Fruit fly (Drosophila melanogaster): ENCODE data around the gene CG5664.
A peak's percentile ranks its signal among the peaks of the same experiment; 100 is the strongest.

CG5664 gene

DNA sequence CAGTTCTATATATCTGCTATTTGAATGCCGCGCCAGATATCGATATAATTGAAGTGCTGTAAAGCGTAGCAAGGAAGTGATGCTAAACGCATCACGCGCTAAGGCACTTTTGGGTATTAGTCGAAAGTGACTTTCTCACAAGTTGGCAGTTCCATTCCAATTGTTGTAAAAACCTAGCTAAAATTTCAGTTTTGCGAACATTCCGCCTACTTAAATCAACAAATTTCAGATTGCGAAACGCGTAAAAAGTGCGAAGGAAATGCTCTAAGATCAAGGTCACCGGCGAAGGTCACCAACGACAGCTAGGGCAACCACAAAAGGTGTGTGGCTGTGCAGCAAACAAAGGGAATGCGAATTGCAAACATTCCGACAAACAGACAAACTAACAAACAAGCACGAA lies 4.5 kb upstream of the CG5664 start, which contains the start of gene Syx7 (continued):
- TF ChIP-seq Kr (GFP tag; optimal IDR thresholded peaks at IDR 0.05) (no peak), lov (optimal IDR thresholded peaks at IDR 0.05) (no peak), lov (GFP tag; IDR thresholded peaks at IDR 0.05) (no peak), tin (GFP tag; optimal IDR thresholded peaks at IDR 0.05) (peak; percentile 32), maf-S (GFP tag; optimal IDR thresholded peaks at IDR 0.05) (peak; percentile 23), sob (GFP tag; IDR thresholded peaks at IDR 0.05) (peak; percentile 76), ranshi (GFP tag; IDR thresholded peaks at IDR 0.05) (no peak), fu2 (GFP tag; optimal IDR thresholded peaks at IDR 0.05) (peak; percentile 22), phol (tag; optimal IDR thresholded peaks at IDR 0.05) (peak; percentile 35), vvl (GFP tag; IDR thresholded peaks at IDR 0.05) (peak; percentile 54), jing (GFP tag; optimal IDR thresholded peaks at IDR 0.05) (no peak), CG11247 (GFP tag; IDR thresholded peaks at IDR 0.05) (no peak), CG3726 (GFP tag; IDR thresholded peaks at IDR 0.05) (no peak), Dbx (GFP tag; IDR thresholded peaks at IDR 0.05) (0 out of 3 replicates have a peak, but pooled peaks have one; percentile 28), CG15601 (tag; optimal IDR thresholded peaks at IDR 0.05) (peak; percentile 24), CG13296 (GFP tag; optimal IDR thresholded peaks at IDR 0.05) (no peak), Oaz (GFP tag; IDR thresholded peaks at IDR 0.05) (no peak), CG10959 (GFP tag; IDR thresholded peaks at IDR 0.05) (no peak), Meics (GFP tag; optimal IDR thresholded peaks at IDR 0.05) (no peak), Med (GFP tag) (peak; percentile 94), ewg (GFP tag; optimal IDR thresholded peaks at IDR 0.05) (no peak), az2 (GFP tag; optimal IDR thresholded peaks at IDR 0.05) (no peak), zfh2 (GFP tag; optimal IDR thresholded peaks at IDR 0.05) (peak; percentile 25), Poxn (GFP tag; IDR thresholded peaks at IDR 0.05) (no peak), CG12769 (tag; optimal IDR thresholded peaks at IDR 0.05) (peak; percentile 53), CG32767 (GFP tag; IDR thresholded peaks at IDR 0.05) (no peak), NfI (GFP tag; optimal IDR thresholded peaks at IDR 0.05) (peak; percentile 1), dati (GFP tag; IDR thresholded peaks at IDR 0.05) (no peak), CG15514 (GFP tag; optimal IDR thresholded peaks at IDR 0.05) (peak; percentile 56), Spps (tag; optimal IDR thresholded peaks at IDR 0.05) (no peak), Dip2 (GFP tag; IDR thresholded peaks at IDR 0.05) (no peak), org-1 (GFP tag; optimal IDR thresholded peaks at IDR 0.05) (no peak), CG7556 (GFP tag; optimal IDR thresholded peaks at IDR 0.05) (no peak), pho (GFP tag; optimal IDR thresholded peaks at IDR 0.05) (peak; percentile 3), E2f2 (GFP tag; IDR thresholded peaks at IDR 0.05) (peak; percentile 99), Rfx (GFP tag; IDR thresholded peaks at IDR 0.05) (peak; percentile 52), Eip74EF (GFP tag; optimal IDR thresholded peaks at IDR 0.05) (no peak), chinmo (GFP tag; IDR thresholded peaks at IDR 0.05; ENCODE audit: partially characterized antibody) (0 out of 4 replicates have a peak, but pooled peaks have one; percentile 12), CG43689 (GFP tag; IDR thresholded peaks at IDR 0.05) (no peak), CG9876 (GFP tag; optimal IDR thresholded peaks at IDR 0.05) (no peak), CG17829 (tag; optimal IDR thresholded peaks at IDR 0.05) (peak; percentile 40), trh (GFP tag; optimal IDR thresholded peaks at IDR 0.05) (no peak), pum (GFP tag; optimal IDR thresholded peaks at IDR 0.05) (no peak), CG10462 (GFP tag; optimal IDR thresholded peaks at IDR 0.05) (no peak), HmgD (GFP tag; optimal IDR thresholded peaks at IDR 0.05) (peak; percentile 42), sd (tag; optimal IDR thresholded peaks at IDR 0.05) (peak; percentile 93), nerfin-1 (tag; optimal IDR thresholded peaks at IDR 0.05) (peak; percentile 92), Vsx1 (GFP tag; optimal IDR thresholded peaks at IDR 0.05) (no peak), Atf-2 (GFP tag; optimal IDR thresholded peaks at IDR 0.05) (peak; percentile 1), fru (optimal IDR thresholded peaks at IDR 0.05) (no peak), CG7928 (GFP tag; optimal IDR thresholded peaks at IDR 0.05) (no peak), CG2116 (GFP tag; optimal IDR thresholded peaks at IDR 0.05) (peak; percentile 75), CG10565 (GFP tag; optimal IDR thresholded peaks at IDR 0.05) (no peak)
